Worm (Caenorhabditis elegans) whole organism, mixed stage, embryonic: ENCODE results near the gene mvk-1.

Experiments used
- blmp-1 ChIP-seq: fragments of 150-350 bp; optimal IDR thresholded peaks from 2 replicates; lab custom pipeline; 2014; ENCODE audit warnings: missing biosample characterization, missing genetic modification characterization
- nhr-2 ChIP-seq: fragments of 150-350 bp; optimal IDR thresholded peaks from 2 replicates; lab custom pipeline; 2014; ENCODE audit warnings: missing biosample characterization, missing genetic modification characterization
- nhr-28 ChIP-seq: fragments of 150-350 bp; optimal IDR thresholded peaks from 2 replicates; lab custom pipeline; 2014; ENCODE audit warnings: missing biosample characterization, missing genetic modification characterization
- snpc-4 ChIP-seq: fragments of 150-350 bp; optimal IDR thresholded peaks from 2 replicates; lab custom pipeline; 2014; ENCODE audit warnings: missing biosample characterization, missing genetic modification characterization

- TF ChIP-seq nhr-28 (tag; lab: Kevin White, UChicago) (no peak), nhr-2 (tag; lab: Kevin White, UChicago) (no peak), blmp-1 (tag; lab: Kevin White, UChicago) (no peak), snpc-4 (tag; lab: Kevin White, UChicago) (no peak)
Observed at ce11 chrIII:6139328-6139727, 3.2 kb upstream of the mvk-1 start.
